Worm (Caenorhabditis elegans) whole organism, late embryonic: Measurements from ENCODE around the gene nhr-252.

Source experiments
- ceh-18 ChIP-seq: sonication (generic microtip); optimal IDR thresholded peaks from 2 replicates; lab custom pipeline; 2016; ENCODE audit warnings: missing genetic modification characterization, missing compliant biosample characterization
- dve-1 ChIP-seq: sonication (generic microtip); optimal IDR thresholded peaks from 2 replicates; lab custom pipeline; 2017; ENCODE audit warnings: antibody characterized with exemption, mild to moderate bottlenecking, missing genetic modification characterization, missing compliant biosample characterization
- fax-1 ChIP-seq: sonication (generic microtip); optimal IDR thresholded peaks from 2 replicates; lab custom pipeline; 2016; ENCODE audit warnings: missing genotype, missing genetic modification characterization, missing compliant biosample characterization
- fkh-10 ChIP-seq: fragments of 150-350 bp; optimal IDR thresholded peaks from 2 replicates; lab custom pipeline; 2014; ENCODE audit warnings: missing biosample characterization, missing genetic modification reagents, missing genetic modification characterization
- hlh-30 ChIP-seq: sonication (generic microtip); optimal IDR thresholded peaks from 2 replicates; lab custom pipeline; 2017; ENCODE audit warnings: antibody characterized with exemption, missing genetic modification characterization, missing compliant biosample characterization; ENCODE audit not compliant: insufficient read depth
- lim-6 ChIP-seq: sonication (generic microtip); optimal IDR thresholded peaks from 2 replicates; lab custom pipeline; 2016; ENCODE audit warnings: missing genetic modification characterization, missing compliant biosample characterization
- lin-11 ChIP-seq: fragments of 200-800 bp; sonication (Bioruptor generic); optimal IDR thresholded peaks from 2 replicates; lab custom pipeline; 2018; ENCODE audit warnings: mild to moderate bottlenecking, missing genetic modification characterization, missing compliant biosample characterization
- nfya-1 ChIP-seq: sonication (generic microtip); optimal IDR thresholded peaks from 2 replicates; lab custom pipeline; 2017; ENCODE audit warnings: missing genetic modification characterization, mild to moderate bottlenecking, missing compliant biosample characterization, antibody characterized with exemption, moderate library complexity
- rnt-1 ChIP-seq: sonication (generic microtip); optimal IDR thresholded peaks from 2 replicates; lab custom pipeline; 2016; ENCODE audit warnings: missing genetic modification characterization, missing compliant biosample characterization
- sox-4 ChIP-seq: sonication (generic microtip); optimal IDR thresholded peaks from 2 replicates; lab custom pipeline; 2017; ENCODE audit warnings: mild to moderate bottlenecking, missing genetic modification characterization, inconsistent platforms, missing compliant biosample characterization

- TF ChIP-seq lin-11 (tag; lab: Kevin White, UChicago) (no peak), ceh-18 (tag; lab: Kevin White, UChicago) (no peak), fkh-10 (GFP tag; lab: Kevin White, UChicago) (no peak), rnt-1 (tag; lab: Kevin White, UChicago) (no peak), lim-6 (no peak), dve-1 (tag; lab: Kevin White, UChicago) (no peak), sox-4 (no peak), hlh-30 (tag; lab: Kevin White, UChicago) (no peak), nfya-1 (tag; lab: Kevin White, UChicago) (no peak), fax-1 (tag; lab: Kevin White, UChicago) (no peak)
Measured at ce11 chrV:404210-404669, at the start of gene nhr-252.
